Worm (Caenorhabditis elegans) whole organism, early embryonic: ENCODE results near the gene srd-51.

Source experiments
- B0310.2 ChIP-seq: sonication (generic microtip); optimal IDR thresholded peaks from 2 replicates; lab custom pipeline; 2016; ENCODE audit warnings: mild to moderate bottlenecking, missing genetic modification characterization, missing compliant biosample characterization
- F13C5.2 ChIP-seq: sonication (generic microtip); optimal IDR thresholded peaks from 2 replicates; lab custom pipeline; 2017; ENCODE audit warnings: mild to moderate bottlenecking, missing genetic modification characterization, inconsistent platforms, missing compliant biosample characterization
- aly-1 ChIP-seq: sonication (generic microtip); optimal IDR thresholded peaks from 2 replicates; lab custom pipeline; 2016; ENCODE audit warnings: missing genetic modification characterization, missing compliant biosample characterization
- ama-1 ChIP-seq: fragments of 150-350 bp; optimal IDR thresholded peaks from 2 replicates; lab custom pipeline; 2014
- ceh-13 ChIP-seq: fragments of 200-800 bp; sonication (Bioruptor generic); optimal IDR thresholded peaks from 2 replicates; lab custom pipeline; 2018; ENCODE audit warnings: mild to moderate bottlenecking, missing genetic modification characterization, missing compliant biosample characterization
- ceh-36 ChIP-seq: sonication (generic microtip); optimal IDR thresholded peaks from 2 replicates; lab custom pipeline; 2016; ENCODE audit warnings: missing genetic modification characterization, inconsistent platforms, missing compliant biosample characterization
- ets-7 ChIP-seq: sonication (generic microtip); optimal IDR thresholded peaks from 2 replicates; lab custom pipeline; 2016; ENCODE audit warnings: missing genotype, missing genetic modification characterization, missing compliant biosample characterization
- flt-1 ChIP-seq: fragments of 200-800 bp; sonication (Bioruptor generic); IDR thresholded peaks from 2 replicates; pipeline ENCODE4 v1.3.6; 2022; ENCODE audit warnings: missing genetic modification characterization, missing compliant biosample characterization
- hmbx-1 ChIP-seq: sonication (generic microtip); optimal IDR thresholded peaks from 2 replicates; lab custom pipeline; 2016; ENCODE audit warnings: mild to moderate bottlenecking, missing genetic modification characterization, missing compliant biosample characterization
- hmg-4 ChIP-seq: fragments of 200-800 bp; sonication (Bioruptor generic); optimal IDR thresholded peaks from 2 replicates; lab custom pipeline; 2018; ENCODE audit warnings: mild to moderate bottlenecking, missing genetic modification characterization, missing compliant biosample characterization
- hnd-1 ChIP-seq: sonication (generic microtip); optimal IDR thresholded peaks from 2 replicates; lab custom pipeline; 2016; ENCODE audit warnings: missing genetic modification characterization, missing compliant biosample characterization
- pes-1 ChIP-seq: fragments of 200-800 bp; sonication (Bioruptor generic); IDR thresholded peaks from 2 replicates; pipeline ENCODE4 v1.3.6; 2022; ENCODE audit warnings: missing genetic modification reagents, missing genetic modification characterization, missing compliant biosample characterization
- scrt-1 ChIP-seq: fragments of 200-800 bp; sonication (Bioruptor generic); IDR thresholded peaks from 2 replicates; pipeline ENCODE4 v1.3.6; 2022; ENCODE audit warnings: missing genetic modification characterization, missing compliant biosample characterization
- sea-1 ChIP-seq: fragments of 200-800 bp; sonication (Bioruptor generic); conservative IDR thresholded peaks from 2 replicates; pipeline ENCODE4 v1.3.6; 2022; ENCODE audit warnings: missing genetic modification characterization, missing compliant biosample characterization
- tbx-11 ChIP-seq: fragments of 200-800 bp; sonication (Bioruptor generic); IDR thresholded peaks from 2 replicates; pipeline ENCODE4 v1.3.6; 2022; ENCODE audit warnings: missing genetic modification characterization, missing compliant biosample characterization
- tbx-37 ChIP-seq: fragments of 200-800 bp; sonication (Bioruptor generic); conservative IDR thresholded peaks from 2 replicates; pipeline ENCODE4 v1.3.6; 2022; ENCODE audit warnings: missing genetic modification reagents, missing genetic modification characterization, missing compliant biosample characterization
- tra-4 ChIP-seq: sonication (generic microtip); optimal IDR thresholded peaks from 2 replicates; lab custom pipeline; 2017; ENCODE audit warnings: missing genetic modification characterization, missing compliant biosample characterization

srd-51 gene

DNA sequence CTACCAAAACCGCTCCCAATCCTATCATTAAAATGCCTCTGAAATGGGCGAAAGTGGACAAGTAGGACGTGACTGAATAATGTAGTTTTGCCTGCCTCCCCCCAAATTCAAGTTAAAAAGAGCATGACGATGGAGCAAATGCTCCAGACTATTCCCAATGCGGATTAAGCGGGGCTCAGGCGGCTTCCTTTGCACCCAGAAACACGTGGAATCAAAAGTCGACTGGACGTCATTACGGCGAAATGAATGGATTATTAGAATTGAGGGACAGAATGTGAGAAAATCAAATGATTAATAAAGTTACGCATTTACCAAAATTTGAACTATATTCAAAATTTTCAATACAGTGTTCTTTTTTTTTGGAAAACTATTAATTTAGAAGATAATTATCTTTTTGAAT is 15.2 kb upstream of the srd-51 start:
- TF ChIP-seq ceh-36: no peak
- TF ChIP-seq hnd-1 (tag; lab: Kevin White, UChicago): no peak
- no peak for TF ChIP-seq scrt-1 (GFP tag; lab: Robert Waterston, UW)
- no peak for TF ChIP-seq ceh-13 (GFP tag; lab: Kevin White, UChicago)
- no peak for TF ChIP-seq flt-1 (GFP tag; lab: Robert Waterston, UW)
- TF ChIP-seq F13C5.2 (tag; lab: Kevin White, UChicago): no peak
- no peak for TF ChIP-seq ama-1 (lab: Kevin White, UChicago)
- no peak for TF ChIP-seq tra-4 (tag; lab: Kevin White, UChicago)
- no peak for TF ChIP-seq tbx-37 (GFP tag; lab: Robert Waterston, UW)
- TF ChIP-seq B0310.2 (tag; lab: Kevin White, UChicago): no peak
- no peak for TF ChIP-seq sea-1 (GFP tag; lab: Robert Waterston, UW)
- TF ChIP-seq hmg-4 (GFP tag; lab: Kevin White, UChicago): no peak
- TF ChIP-seq aly-1 (tag; lab: Kevin White, UChicago): no peak
- no peak for TF ChIP-seq pes-1
- TF ChIP-seq tbx-11 (GFP tag; lab: Robert Waterston, UW): no peak
- TF ChIP-seq ets-7: no peak
- no peak for TF ChIP-seq hmbx-1 (tag; lab: Kevin White, UChicago)

DNA sequence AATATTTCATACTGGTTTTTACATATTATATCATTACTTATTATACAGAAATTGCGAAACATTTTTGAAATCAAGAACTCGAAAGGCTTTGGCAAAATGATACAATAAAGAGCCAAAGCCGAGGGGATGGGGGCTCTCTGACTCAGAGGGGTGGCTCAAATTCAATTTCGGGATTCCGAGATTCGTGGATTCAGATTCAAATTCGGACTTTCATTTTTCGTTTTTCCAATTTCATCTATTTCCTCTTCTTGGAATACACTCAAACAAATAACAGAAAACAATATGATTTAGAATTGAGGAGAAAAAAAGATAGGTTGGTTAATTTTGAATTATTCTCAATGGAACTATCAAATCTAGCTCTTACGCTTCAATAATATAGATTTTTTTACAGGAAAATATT is 14.4 kb upstream of the srd-51 start:
- no peak for TF ChIP-seq ama-1 (lab: Kevin White, UChicago)
- no peak for TF ChIP-seq aly-1 (tag; lab: Kevin White, UChicago)
- no peak for TF ChIP-seq F13C5.2 (tag; lab: Kevin White, UChicago)
- TF ChIP-seq pes-1: no peak
- no peak for TF ChIP-seq sea-1 (GFP tag; lab: Robert Waterston, UW)
- no peak for TF ChIP-seq flt-1 (GFP tag; lab: Robert Waterston, UW)
- no peak for TF ChIP-seq scrt-1 (GFP tag; lab: Robert Waterston, UW)
- no peak for TF ChIP-seq tbx-11 (GFP tag; lab: Robert Waterston, UW)
- no peak for TF ChIP-seq B0310.2 (tag; lab: Kevin White, UChicago)
- no peak for TF ChIP-seq hmg-4 (GFP tag; lab: Kevin White, UChicago)
- no peak for TF ChIP-seq hmbx-1 (tag; lab: Kevin White, UChicago)
- TF ChIP-seq ets-7: no peak
- TF ChIP-seq tbx-37 (GFP tag; lab: Robert Waterston, UW): no peak
- no peak for TF ChIP-seq hnd-1 (tag; lab: Kevin White, UChicago)
- no peak for TF ChIP-seq ceh-13 (GFP tag; lab: Kevin White, UChicago)
- no peak for TF ChIP-seq tra-4 (tag; lab: Kevin White, UChicago)
- TF ChIP-seq ceh-36: no peak

- TF ChIP-seq hmg-4 (GFP tag; lab: Kevin White, UChicago) (no peak), B0310.2 (tag; lab: Kevin White, UChicago) (no peak), ama-1 (lab: Kevin White, UChicago) (no peak), tbx-11 (GFP tag; lab: Robert Waterston, UW) (no peak), F13C5.2 (tag; lab: Kevin White, UChicago) (no peak), flt-1 (GFP tag; lab: Robert Waterston, UW) (no peak), scrt-1 (GFP tag; lab: Robert Waterston, UW) (no peak)
Observed at ce11 chrX:13493762-13494161, 9.0 kb upstream of the srd-51 start.

- TF ChIP-seq pes-1 (no peak), ceh-36 (no peak), hmg-4 (GFP tag; lab: Kevin White, UChicago) (no peak), flt-1 (GFP tag; lab: Robert Waterston, UW) (no peak), hnd-1 (tag; lab: Kevin White, UChicago) (no peak), tbx-37 (GFP tag; lab: Robert Waterston, UW) (no peak), hmbx-1 (tag; lab: Kevin White, UChicago) (no peak), B0310.2 (tag; lab: Kevin White, UChicago) (no peak), tra-4 (tag; lab: Kevin White, UChicago) (no peak)
Observed at ce11 chrX:13481704-13482103, 3.0 kb downstream of the srd-51 start, which contains the start of gene srd-50. srd-50 (minus strand) TSS chrX:13481804.

DNA sequence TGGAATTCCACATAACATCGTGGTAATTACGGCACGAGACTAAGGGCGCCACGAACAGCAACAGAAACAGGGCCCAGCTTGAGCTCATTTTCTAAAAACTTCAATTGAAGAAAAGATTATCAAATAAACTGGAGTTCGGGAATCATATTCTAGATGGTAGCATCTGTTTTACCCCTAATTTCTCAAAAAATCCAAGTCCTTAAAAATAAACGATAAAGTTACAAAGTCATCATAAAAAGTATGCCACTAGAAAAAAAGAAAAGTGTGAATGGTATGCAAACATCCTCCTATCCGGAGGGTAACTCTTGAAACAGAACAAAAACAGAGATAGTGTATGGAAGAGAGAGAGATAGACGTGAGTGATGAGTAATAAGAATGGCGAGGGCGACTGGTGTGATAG is 7.4 kb downstream of the srd-51 start, which contains the start of gene efn-3:
Gene efn-3 (minus strand): TSS at position 101 of the 400 bp plus-strand sequence.
- TF ChIP-seq scrt-1 (GFP tag; lab: Robert Waterston, UW) (no peak), ama-1 (lab: Kevin White, UChicago) (no peak), tra-4 (tag; lab: Kevin White, UChicago) (no peak), hmg-4 (GFP tag; lab: Kevin White, UChicago) (no peak), B0310.2 (tag; lab: Kevin White, UChicago) (no peak), aly-1 (tag; lab: Kevin White, UChicago) (no peak), pes-1 (no peak), ceh-36 (no peak), F13C5.2 (tag; lab: Kevin White, UChicago) (no peak), ceh-13 (GFP tag; lab: Kevin White, UChicago) (no peak), tbx-37 (GFP tag; lab: Robert Waterston, UW) (no peak), hmbx-1 (tag; lab: Kevin White, UChicago) (no peak), tbx-11 (GFP tag; lab: Robert Waterston, UW) (no peak), sea-1 (GFP tag; lab: Robert Waterston, UW) (no peak)

DNA sequence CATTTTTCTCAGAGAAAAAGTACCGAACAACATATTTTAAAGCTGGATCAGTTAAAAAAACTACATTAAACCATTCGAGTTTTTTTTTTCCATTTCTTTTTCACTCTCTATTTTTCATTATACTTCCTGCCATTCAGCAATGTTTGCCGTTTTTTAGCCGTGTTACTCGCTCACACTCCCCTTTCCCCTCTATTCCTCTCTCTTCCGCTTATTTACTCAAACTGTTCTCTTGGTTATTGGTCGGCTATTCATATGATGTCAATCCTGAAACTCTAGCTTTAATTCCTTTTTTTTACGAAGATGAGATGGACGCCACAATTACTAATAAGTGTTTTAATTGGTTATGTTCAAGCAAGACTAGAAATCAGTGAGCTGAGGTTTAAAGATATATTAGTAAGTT is 12.9 kb downstream of the srd-51 start, which contains the start of gene tre-4:
Gene tre-4 (plus strand): TSS at position 301 of the 400 bp plus-strand sequence.
- TF ChIP-seq tra-4 (tag; lab: Kevin White, UChicago): no peak
- TF ChIP-seq ceh-13 (GFP tag; lab: Kevin White, UChicago): no peak
- TF ChIP-seq hnd-1 (tag; lab: Kevin White, UChicago): no peak
- no peak for TF ChIP-seq tbx-11 (GFP tag; lab: Robert Waterston, UW)
- TF ChIP-seq flt-1 (GFP tag; lab: Robert Waterston, UW): no peak
- no peak for TF ChIP-seq pes-1
- no peak for TF ChIP-seq hmg-4 (GFP tag; lab: Kevin White, UChicago)
- no peak for TF ChIP-seq sea-1 (GFP tag; lab: Robert Waterston, UW)
